Worm (Caenorhabditis elegans): ENCODE data around the gene zig-6.

DNA sequence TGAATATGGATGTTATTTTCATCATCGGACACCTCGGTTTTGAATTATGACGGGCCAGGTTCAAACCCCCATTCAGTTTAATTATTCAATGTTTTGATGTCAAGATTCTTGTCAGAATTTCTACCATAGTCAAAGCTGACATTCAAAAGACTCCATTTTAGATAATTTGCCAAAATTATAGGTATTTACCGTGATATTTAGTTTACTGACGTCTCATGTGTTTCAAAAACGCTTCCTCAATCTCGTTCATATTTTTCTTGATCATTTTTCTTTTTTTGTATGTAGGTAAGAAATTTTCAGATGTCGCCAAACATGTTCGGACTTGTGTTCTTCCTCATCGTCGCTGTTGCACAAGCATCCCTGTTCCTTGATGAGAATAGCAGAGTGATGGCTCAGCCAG is 26.1 kb downstream of the zig-6 start, which contains the start of gene EGAP5.1:
- TF ChIP-seq ceh-100 (GFP tag; IDR thresholded peaks at IDR 0.05) (no peak), snpc-1.1 (tag; optimal IDR thresholded peaks at IDR 0.05; ENCODE audit: insufficient read depth) (no peak), Y95B8A.8 (GFP tag; IDR thresholded peaks at IDR 0.05) (no peak), nfyb-1 (GFP tag; IDR thresholded peaks at IDR 0.05) (no peak), rcor-1 (GFP tag; IDR thresholded peaks at IDR 0.05) (no peak), unc-62 (GFP tag; optimal IDR thresholded peaks at IDR 0.05) (no peak), B0336.3 (GFP tag; IDR thresholded peaks at IDR 0.05) (no peak), athp-1 (tag; optimal IDR thresholded peaks at IDR 0.05) (no peak)
